Fruit fly (Drosophila melanogaster) whole organism, adult: ENCODE data around the gene CG6933.

Experiments used
- CG1620 ChIP-seq: fragments of 200-800 bp; sonication (Bioruptor generic); optimal IDR thresholded peaks from 2 replicates; lab custom pipeline; 2016; ENCODE audit warnings: missing biosample characterization, missing genetic modification characterization
- CG7101 ChIP-seq: fragments of 200-800 bp; sonication (Bioruptor generic); optimal IDR thresholded peaks from 2 replicates; lab custom pipeline; 2018; ENCODE audit warnings: missing biosample characterization, mild to moderate bottlenecking, missing genetic modification characterization, moderate library complexity
- Clk ChIP-seq: fragments of 200-800 bp; sonication (Bioruptor generic); optimal IDR thresholded peaks from 2 replicates; lab custom pipeline; 2017; ENCODE audit warnings: missing biosample characterization, missing genetic modification characterization
- toe ChIP-seq: fragments of 200-800 bp; sonication (Bioruptor generic); optimal IDR thresholded peaks from 2 replicates; lab custom pipeline; 2016; ENCODE audit warnings: missing biosample characterization, missing genetic modification characterization

DNA sequence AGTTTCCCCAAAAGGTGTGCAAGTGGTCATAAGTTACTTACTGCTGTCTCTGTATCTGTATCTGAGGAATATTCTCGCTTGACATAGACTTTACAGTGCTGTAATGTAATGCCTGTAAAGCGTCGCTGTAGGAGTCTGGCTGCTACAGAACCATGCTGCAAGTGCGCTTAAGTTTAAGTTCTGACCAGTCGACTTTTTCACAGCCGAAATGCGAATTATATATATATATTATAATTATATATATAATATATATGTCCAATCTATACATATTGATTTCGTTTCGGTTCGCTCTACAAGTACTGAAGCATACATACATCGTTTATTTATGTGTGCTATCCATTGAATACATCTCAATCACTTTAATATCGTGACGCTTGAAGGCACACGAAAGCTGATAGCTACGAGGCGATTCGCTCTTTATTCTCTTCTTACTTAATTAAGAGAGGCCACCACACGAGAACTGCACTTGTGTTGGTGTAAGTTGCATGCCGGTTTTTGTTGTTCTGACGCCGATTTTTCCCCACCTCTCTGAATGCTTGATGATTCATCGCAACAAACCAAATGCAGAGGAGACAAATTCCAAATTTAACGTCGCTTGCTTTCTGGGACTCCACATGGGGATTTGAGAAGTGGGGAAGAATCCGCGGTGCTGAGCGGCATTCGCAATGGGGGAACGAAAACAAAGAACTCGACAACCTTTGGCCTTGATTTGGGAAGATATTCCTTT, 33.8 kb downstream of the CG6933 start:
- TF ChIP-seq toe (GFP tag; lab: Kevin White, UChicago), result no peak
- no peak for TF ChIP-seq CG1620 (GFP tag; lab: Kevin White, UChicago)
- TF ChIP-seq Clk, result no peak
- no peak for TF ChIP-seq CG7101 (tag; lab: Kevin White, UChicago)
